Worm (Caenorhabditis elegans): Measurements from ENCODE around the gene sgca-1.

Gene sgca-1

ce11 chrX:6788965-6789573, at the start of gene sgca-1:
Gene sgca-1 (minus strand): TSS chrX:6789548.
- TF ChIP-seq ces-1 (GFP tag; optimal IDR thresholded peaks at IDR 0.05) (no peak), pqm-1 (tag; optimal IDR thresholded peaks at IDR 0.05) (peak; percentile 35), set-16 (GFP tag; IDR thresholded peaks at IDR 0.05) (no peak), ceh-20 (GFP tag; IDR thresholded peaks at IDR 0.05) (no peak), mxl-3 (GFP tag; optimal IDR thresholded peaks at IDR 0.05) (peak; percentile 1), nhr-77 (tag; optimal IDR thresholded peaks at IDR 0.05) (peak; percentile 71), tra-1 (GFP tag; IDR thresholded peaks at IDR 0.05) (peak; percentile 47; the same call in 1 of the 2 replicates), aha-1 (tag) (peak; percentile 53), ceh-82 (tag; optimal IDR thresholded peaks at IDR 0.05) (no peak), zfp-3 (GFP tag; conservative IDR thresholded peaks at IDR 0.05) (no peak), hlh-30 (tag; optimal IDR thresholded peaks at IDR 0.05; ENCODE audit: insufficient read depth) (peak; percentile 63), hlh-11 (tag; optimal IDR thresholded peaks at IDR 0.05) (peak; percentile 75), lsy-2 (tag; optimal IDR thresholded peaks at IDR 0.05) (no peak), php-3 (GFP tag; IDR thresholded peaks at IDR 0.05) (peak; percentile 92), mdt-29 (GFP tag; IDR thresholded peaks at IDR 0.05) (0 out of 2 replicates have a peak, but pooled peaks have one; percentile 21), nhr-76 (tag; optimal IDR thresholded peaks at IDR 0.05) (no peak), F49E8.2 (tag; optimal IDR thresholded peaks at IDR 0.05; ENCODE audit: borderline replicate concordance) (no peak), nhr-28 (tag; optimal IDR thresholded peaks at IDR 0.05) (peak; percentile 93), T20F7.1 (GFP tag; optimal IDR thresholded peaks at IDR 0.05) (peak; percentile 41), dmd-6 (GFP tag; IDR thresholded peaks at IDR 0.05) (peak; percentile 64), zfp-2 (tag; optimal IDR thresholded peaks at IDR 0.05) (no peak), mep-1 (tag; optimal IDR thresholded peaks at IDR 0.05) (peak; percentile 13), nhr-48 (tag; optimal IDR thresholded peaks at IDR 0.05) (peak; percentile 56), nhr-102 (tag; optimal IDR thresholded peaks at IDR 0.05) (peak; percentile 55), mdl-1 (tag; optimal IDR thresholded peaks at IDR 0.05) (peak in 1 of 2 experiments; percentile 17), ctbp-1 (GFP tag; IDR thresholded peaks at IDR 0.05) (no peak), F37D6.2 (tag; optimal IDR thresholded peaks at IDR 0.05) (no peak), egl-27 (tag; optimal IDR thresholded peaks at IDR 0.05) (no peak), dve-1 (tag; optimal IDR thresholded peaks at IDR 0.05; ENCODE audit: insufficient read depth) (peak; percentile 78), daf-16 (GFP tag; optimal IDR thresholded peaks at IDR 0.05) (peak in 1 of 2 experiments; percentile 31), daf-16 (tag; optimal IDR thresholded peaks at IDR 0.05) (peak; percentile 85), ztf-7 (tag; optimal IDR thresholded peaks at IDR 0.05) (peak; percentile 6)

ce11 chrX:6836065-6836527, 46.7 kb upstream of the sgca-1 start, which contains the start of gene F41B4.3:
Gene F41B4.3 (minus strand): TSS chrX:6836115.
- TF ChIP-seq ama-1 (optimal IDR thresholded peaks at IDR 0.05) (no peak), madf-5 (GFP tag; IDR thresholded peaks at IDR 0.05) (no peak), F44E2.7 (GFP tag; IDR thresholded peaks at IDR 0.05) (no peak), hlh-11 (tag; optimal IDR thresholded peaks at IDR 0.05) (no peak), nhr-42 (GFP tag; IDR thresholded peaks at IDR 0.05) (no peak), Y105C5A.15 (GFP tag; IDR thresholded peaks at IDR 0.05) (no peak), mxl-2 (GFP tag; conservative IDR thresholded peaks at IDR 0.05) (no peak), ceh-44 (GFP tag; IDR thresholded peaks at IDR 0.05) (no peak), zfp-3 (GFP tag; conservative IDR thresholded peaks at IDR 0.05) (no peak), mdl-1 (tag; optimal IDR thresholded peaks at IDR 0.05) (peak in 1 of 2 experiments; percentile 31), mdt-29 (GFP tag; IDR thresholded peaks at IDR 0.05) (no peak), Y5F2A.4 (GFP tag; optimal IDR thresholded peaks at IDR 0.05) (no peak), dmd-8 (GFP tag; IDR thresholded peaks at IDR 0.05) (no peak), aha-1 (tag) (no peak), hlh-30 (tag; optimal IDR thresholded peaks at IDR 0.05; ENCODE audit: insufficient read depth) (peak; percentile 69), daf-8 (GFP tag; IDR thresholded peaks at IDR 0.05) (no peak), lin-38 (GFP tag; IDR thresholded peaks at IDR 0.05) (no peak), rbr-2 (tag; optimal IDR thresholded peaks at IDR 0.05) (no peak), F26F4.8 (GFP tag; conservative IDR thresholded peaks at IDR 0.05) (no peak), daf-16 (GFP tag; optimal IDR thresholded peaks at IDR 0.05) (no peak), daf-16 (tag; optimal IDR thresholded peaks at IDR 0.05) (no peak), skn-1 (tag; optimal IDR thresholded peaks at IDR 0.05) (no peak), unc-62 (GFP tag; optimal IDR thresholded peaks at IDR 0.05 in 1 of 2) (peak in 1 of 2 experiments; percentile 73), unc-62 (tag; optimal IDR thresholded peaks at IDR 0.05) (no peak)
